Worm (Caenorhabditis elegans) whole organism, late embryonic: ENCODE measurements around the gene M7.12.

Source experiments
- ama-1 ChIP-seq: fragments of 150-350 bp; optimal IDR thresholded peaks from 2 replicates; lab custom pipeline; 2014
- ceh-24 ChIP-seq: sonication (generic microtip); optimal IDR thresholded peaks from 2 replicates; lab custom pipeline; 2016; ENCODE audit warnings: mild to moderate bottlenecking, missing genetic modification characterization, missing compliant biosample characterization
- ceh-31 ChIP-seq: sonication (generic microtip); optimal IDR thresholded peaks from 2 replicates; lab custom pipeline; 2016; ENCODE audit warnings: missing genetic modification characterization, missing compliant biosample characterization
- ceh-34 ChIP-seq: sonication (generic microtip); optimal IDR thresholded peaks from 2 replicates; lab custom pipeline; 2016; ENCODE audit warnings: mild to moderate bottlenecking, missing genetic modification characterization, missing compliant biosample characterization
- ceh-9 ChIP-seq: sonication (generic microtip); optimal IDR thresholded peaks from 2 replicates; lab custom pipeline; 2016; ENCODE audit warnings: mild to moderate bottlenecking, missing genetic modification characterization, inconsistent platforms, missing compliant biosample characterization
- gmeb-2 ChIP-seq: sonication (generic microtip); optimal IDR thresholded peaks from 2 replicates; lab custom pipeline; 2016; ENCODE audit warnings: missing genetic modification characterization, inconsistent platforms, missing compliant biosample characterization
- hlh-6 ChIP-seq: sonication (generic microtip); optimal IDR thresholded peaks from 2 replicates; lab custom pipeline; 2016; ENCODE audit warnings: missing genotype, missing genetic modification characterization, missing compliant biosample characterization
- hlh-8 ChIP-seq: sonication (generic microtip); optimal IDR thresholded peaks from 2 replicates; lab custom pipeline; 2016; ENCODE audit warnings: missing genotype, missing genetic modification characterization, missing compliant biosample characterization
- nfya-1 ChIP-seq: sonication (generic microtip); optimal IDR thresholded peaks from 2 replicates; lab custom pipeline; 2017; ENCODE audit warnings: missing genetic modification characterization, mild to moderate bottlenecking, missing compliant biosample characterization, antibody characterized with exemption, moderate library complexity
- pax-1 ChIP-seq: fragments of 150-350 bp; optimal IDR thresholded peaks from 2 replicates; lab custom pipeline; 2014; ENCODE audit warnings: missing biosample characterization, missing genetic modification characterization
- pha-4 ChIP-seq: fragments of 150-350 bp; optimal IDR thresholded peaks from 2 replicates; lab custom pipeline; 2018; ENCODE audit warnings: missing biosample characterization, missing genetic modification reagents, missing genetic modification characterization
- pqm-1 ChIP-seq: sonication (generic microtip); optimal IDR thresholded peaks from 2 replicates; lab custom pipeline; 2016; ENCODE audit warnings: missing genetic modification characterization, missing compliant biosample characterization
- ttx-3 ChIP-seq: sonication (generic microtip); optimal IDR thresholded peaks from 2 replicates; lab custom pipeline; 2016; ENCODE audit warnings: missing genetic modification reagents, missing genetic modification characterization, missing compliant biosample characterization

- TF ChIP-seq pha-4 = no peak
- TF ChIP-seq nfya-1 = no peak
- TF ChIP-seq ceh-34 (tag; lab: Kevin White, UChicago) = no peak
- no peak for TF ChIP-seq ceh-24 (tag; lab: Kevin White, UChicago)
- TF ChIP-seq ceh-9 (tag; lab: Kevin White, UChicago) = no peak
- peak; percentile 26 for TF ChIP-seq ama-1
- no peak for TF ChIP-seq pax-1 (tag; lab: Kevin White, UChicago)
- no peak for TF ChIP-seq gmeb-2 (tag; lab: Kevin White, UChicago)
- no peak for TF ChIP-seq hlh-8 (tag; lab: Kevin White, UChicago)
- TF ChIP-seq ttx-3 (tag; lab: Kevin White, UChicago) = no peak
- TF ChIP-seq ceh-31 (tag; lab: Kevin White, UChicago) = no peak
- TF ChIP-seq hlh-6 (tag; lab: Kevin White, UChicago) = no peak
- TF ChIP-seq pqm-1 (tag; lab: Kevin White, UChicago) = no peak
These were observed 16.9 kb downstream of the M7.12 start, which contains the start of gene atg-7 for ce11 chrIV:11080823-11081285.
